Worm (Caenorhabditis elegans) whole organism, L3 larva: Measurements from ENCODE around the gene str-85.
A peak's percentile ranks its signal among the peaks of the same experiment; 100 is the strongest.

Source experiments
- ZK546.5 ChIP-seq: sonication (generic microtip); optimal IDR thresholded peaks from 2 replicates; lab custom pipeline; 2017; ENCODE audit warnings: missing biosample characterization, missing genetic modification characterization
- aly-2 ChIP-seq: fragments of 150-350 bp; optimal IDR thresholded peaks from 2 replicates; lab custom pipeline; 2014; ENCODE audit warnings: missing biosample characterization, missing genetic modification characterization
- ama-1 ChIP-seq: fragments of 150-350 bp; optimal IDR thresholded peaks from 2 replicates; lab custom pipeline; 2018
- ceh-16 ChIP-seq: sonication (generic microtip); optimal IDR thresholded peaks from 2 replicates; lab custom pipeline; 2017; ENCODE audit warnings: missing biosample characterization, missing genetic modification characterization
- ceh-28 ChIP-seq: fragments of 150-350 bp; optimal IDR thresholded peaks from 2 replicates; lab custom pipeline; 2014; ENCODE audit warnings: missing biosample characterization, missing genetic modification reagents, missing genetic modification characterization
- ceh-82 ChIP-seq: fragments of 150-350 bp; optimal IDR thresholded peaks from 2 replicates; lab custom pipeline; 2014; ENCODE audit warnings: missing biosample characterization, missing genetic modification characterization
- ceh-9 ChIP-seq: sonication (generic microtip); optimal IDR thresholded peaks from 2 replicates; lab custom pipeline; 2018; ENCODE audit warnings: missing biosample characterization, missing genetic modification characterization
- daf-12 ChIP-seq: fragments of 150-350 bp; optimal IDR thresholded peaks from 2 replicates; lab custom pipeline; 2014; ENCODE audit warnings: missing biosample characterization, missing genetic modification reagents, missing genetic modification characterization
- egl-27 ChIP-seq: sonication (generic microtip); optimal IDR thresholded peaks from 4 replicates; lab custom pipeline; 2017; ENCODE audit warnings: missing biosample characterization, missing genetic modification reagents, missing genetic modification characterization
- egl-5 ChIP-seq: fragments of 150-350 bp; optimal IDR thresholded peaks from 2 replicates; lab custom pipeline; 2017; ENCODE audit warnings: missing biosample characterization, missing genetic modification reagents, missing genetic modification characterization, inconsistent platforms
- elt-1 ChIP-seq: fragments of 150-350 bp; optimal IDR thresholded peaks from 2 replicates; lab custom pipeline; 2014; ENCODE audit warnings: missing biosample characterization, missing genetic modification characterization
- elt-2 ChIP-seq: sonication (generic microtip); optimal IDR thresholded peaks from 2 replicates; lab custom pipeline; 2016; ENCODE audit warnings: missing genetic modification reagents, mild to moderate bottlenecking, missing genetic modification characterization, missing compliant biosample characterization
- elt-3 ChIP-seq, 3 experiments: fragments of 150-350 bp in 1 of 3; sonication (generic microtip) in 2 of 3; optimal IDR thresholded peaks; 2 replicates in 2 of 3; 4 replicates in 1 of 3; lab custom pipeline; 2014 to 2017; ENCODE audit warnings: missing biosample characterization in 3 of 3, missing genetic modification characterization in 3 of 3
- eor-1 ChIP-seq, 2 experiments: fragments of 150-350 bp; optimal IDR thresholded peaks; 2 replicates each; lab custom pipeline; 2014 to 2018; ENCODE audit warnings: missing biosample characterization in 2 of 2, missing genetic modification characterization in 2 of 2
- fkh-2 ChIP-seq: fragments of 150-350 bp; optimal IDR thresholded peaks from 2 replicates; lab custom pipeline; 2014; ENCODE audit warnings: missing biosample characterization, missing genetic modification reagents, missing genetic modification characterization
- fos-1 ChIP-seq: fragments of 150-350 bp; optimal IDR thresholded peaks from 2 replicates; lab custom pipeline; 2014; ENCODE audit warnings: missing biosample characterization, missing genetic modification characterization
- hmg-11 ChIP-seq: sonication (generic microtip); optimal IDR thresholded peaks from 2 replicates; lab custom pipeline; 2016; ENCODE audit warnings: missing genetic modification characterization, missing compliant biosample characterization
- lin-15B ChIP-seq: fragments of 150-350 bp; optimal IDR thresholded peaks from 2 replicates; lab custom pipeline; 2014; ENCODE audit warnings: missing biosample characterization, missing genetic modification characterization
- lin-39 ChIP-seq: fragments of 150-350 bp; optimal IDR thresholded peaks from 2 replicates; lab custom pipeline; 2018; ENCODE audit warnings: missing biosample characterization, missing genetic modification reagents, missing genetic modification characterization
- lsy-12 ChIP-seq: sonication (generic microtip); optimal IDR thresholded peaks from 2 replicates; lab custom pipeline; 2016; ENCODE audit warnings: mild to moderate bottlenecking, missing genetic modification characterization, missing compliant biosample characterization
- mdl-1 ChIP-seq: fragments of 150-350 bp; optimal IDR thresholded peaks from 2 replicates; lab custom pipeline; 2014; ENCODE audit warnings: missing biosample characterization, missing genetic modification characterization
- mml-1 ChIP-seq: fragments of 150-350 bp; sonication (generic microtip); optimal IDR thresholded peaks from 3 replicates; lab custom pipeline; 2014; ENCODE audit warnings: missing biosample characterization, missing genetic modification characterization
- nhr-11 ChIP-seq: fragments of 150-350 bp; optimal IDR thresholded peaks from 2 replicates; lab custom pipeline; 2014; ENCODE audit warnings: missing biosample characterization, missing genetic modification characterization
- nhr-12 ChIP-seq: fragments of 150-350 bp; optimal IDR thresholded peaks from 2 replicates; lab custom pipeline; 2014; ENCODE audit warnings: missing biosample characterization, missing genetic modification characterization
- nhr-23 ChIP-seq: fragments of 150-350 bp; optimal IDR thresholded peaks from 2 replicates; lab custom pipeline; 2014; ENCODE audit warnings: missing biosample characterization, missing genetic modification reagents, missing genetic modification characterization
- nhr-237 ChIP-seq: fragments of 150-350 bp; optimal IDR thresholded peaks from 2 replicates; lab custom pipeline; 2014; ENCODE audit warnings: missing biosample characterization, missing genetic modification characterization
- nhr-25 ChIP-seq: sonication (generic microtip); optimal IDR thresholded peaks from 2 replicates; lab custom pipeline; 2017; ENCODE audit warnings: missing biosample characterization, missing genetic modification characterization
- nhr-28 ChIP-seq: fragments of 150-350 bp; optimal IDR thresholded peaks from 2 replicates; lab custom pipeline; 2014; ENCODE audit warnings: missing biosample characterization, missing genetic modification characterization
- nhr-67 ChIP-seq: fragments of 150-350 bp; optimal IDR thresholded peaks from 2 replicates; lab custom pipeline; 2014; ENCODE audit warnings: missing biosample characterization, missing genetic modification characterization
- nhr-76 ChIP-seq: fragments of 150-350 bp; sonication (generic microtip); optimal IDR thresholded peaks from 5 replicates; lab custom pipeline; 2014; ENCODE audit warnings: missing biosample characterization, missing genetic modification characterization
- nhr-77 ChIP-seq: fragments of 150-350 bp; optimal IDR thresholded peaks from 2 replicates; lab custom pipeline; 2014; ENCODE audit warnings: missing biosample characterization, missing genetic modification characterization
- pha-4 ChIP-seq: fragments of 150-350 bp; optimal IDR thresholded peaks from 2 replicates; lab custom pipeline; 2014; ENCODE audit warnings: missing biosample characterization, missing genetic modification reagents, missing genetic modification characterization
- pqm-1 ChIP-seq: fragments of 150-350 bp; optimal IDR thresholded peaks from 2 replicates; lab custom pipeline; 2017; ENCODE audit warnings: missing biosample characterization, missing genetic modification characterization, inconsistent platforms
- skn-1 ChIP-seq: fragments of 150-350 bp; optimal IDR thresholded peaks from 2 replicates; lab custom pipeline; 2014; ENCODE audit warnings: missing biosample characterization, missing genetic modification characterization
- snpc-4 ChIP-seq: fragments of 150-350 bp; optimal IDR thresholded peaks from 2 replicates; lab custom pipeline; 2014; ENCODE audit warnings: missing biosample characterization, missing genetic modification characterization
- tbx-2 ChIP-seq: sonication (generic microtip); optimal IDR thresholded peaks from 2 replicates; lab custom pipeline; 2016; ENCODE audit warnings: mild to moderate bottlenecking, missing genetic modification characterization, missing compliant biosample characterization
- unc-39 ChIP-seq: sonication (generic microtip); optimal IDR thresholded peaks from 4 replicates; lab custom pipeline; 2017; ENCODE audit warnings: missing biosample characterization, missing genetic modification characterization
- unc-62 ChIP-seq: fragments of 150-350 bp; sonication (generic microtip); optimal IDR thresholded peaks from 4 replicates; lab custom pipeline; 2014; ENCODE audit warnings: missing biosample characterization, missing genetic modification reagents, missing genetic modification characterization
- zag-1 ChIP-seq: fragments of 150-350 bp; optimal IDR thresholded peaks from 2 replicates; lab custom pipeline; 2014; ENCODE audit warnings: missing biosample characterization, missing genetic modification characterization
- ztf-11 ChIP-seq: fragments of 150-350 bp; optimal IDR thresholded peaks from 2 replicates; lab custom pipeline; 2014; ENCODE audit warnings: missing biosample characterization, missing genetic modification characterization
- ztf-4 ChIP-seq: fragments of 150-350 bp; optimal IDR thresholded peaks from 2 replicates; lab custom pipeline; 2014; ENCODE audit warnings: missing biosample characterization, missing genetic modification characterization

Gene str-85

ce11 chrV:8984783-8985182 is 857 bp downstream of the str-85 start:
- no peak for TF ChIP-seq pha-4
- no peak for TF ChIP-seq eor-1 (tag; optimal IDR thresholded peaks at IDR 0.05; lab: Kevin White, UChicago)
- TF ChIP-seq nhr-77 = no peak
- TF ChIP-seq daf-12 (tag; lab: Kevin White, UChicago) = no peak
- TF ChIP-seq nhr-28 = no peak
- TF ChIP-seq lsy-12 (tag; lab: Kevin White, UChicago) = no peak
- TF ChIP-seq elt-3 (tag; optimal IDR thresholded peaks at IDR 0.05; lab: Kevin White, UChicago) = no peak
- TF ChIP-seq ceh-16 (tag; lab: Kevin White, UChicago) = no peak
- no peak for TF ChIP-seq nhr-23 (tag; lab: Kevin White, UChicago)
- no peak for TF ChIP-seq ZK546.5
- TF ChIP-seq egl-27 = no peak
- no peak for TF ChIP-seq ceh-28 (tag; lab: Kevin White, UChicago)
- TF ChIP-seq nhr-12 = no peak
- no peak for TF ChIP-seq ztf-11 (tag; lab: Kevin White, UChicago)
- no peak for TF ChIP-seq unc-62
- TF ChIP-seq lin-15B (tag; lab: Kevin White, UChicago) = no peak
- TF ChIP-seq, all 47 proteins: peak for 0

ce11 chrV:8983604-8984003 is 2.0 kb downstream of the str-85 start, which contains the start of gene str-86:
Gene str-86 (minus strand): TSS chrV:8983704.
- no peak for TF ChIP-seq lin-39
- no peak for TF ChIP-seq ama-1 (lab: Kevin White, UChicago)
- TF ChIP-seq nhr-11 (tag; lab: Kevin White, UChicago) = no peak

ce11 chrV:8980845-8981244 is 4.8 kb downstream of the str-85 start, which contains the start of gene str-84:
Gene str-84 (minus strand): TSS chrV:8980945.
- TF ChIP-seq mdl-1 (tag; lab: Kevin White, UChicago) (no peak), nhr-12 (no peak), hmg-11 (no peak), nhr-67 (tag; lab: Kevin White, UChicago) (no peak), snpc-4 (no peak), ama-1 (lab: Kevin White, UChicago) (no peak), skn-1 (tag; lab: Kevin White, UChicago) (no peak), lin-15B (tag; lab: Kevin White, UChicago) (no peak), unc-62 (no peak), elt-3 (tag; optimal IDR thresholded peaks at IDR 0.05; lab: Kevin White, UChicago) (no peak)

ce11 chrV:8977895-8978294 is 7.7 kb downstream of the str-85 start:
- TF ChIP-seq daf-12 (tag; lab: Kevin White, UChicago) (no peak), elt-2 (tag; lab: Kevin White, UChicago) (peak; percentile 4), ama-1 (lab: Kevin White, UChicago) (no peak), tbx-2 (tag; lab: Kevin White, UChicago) (no peak), nhr-67 (tag; lab: Kevin White, UChicago) (no peak), snpc-4 (no peak), nhr-23 (tag; lab: Kevin White, UChicago) (no peak), nhr-237 (tag; lab: Kevin White, UChicago) (no peak), ZK546.5 (no peak), nhr-28 (no peak), pqm-1 (tag; lab: Kevin White, UChicago) (peak; percentile 55), egl-5 (tag; lab: Kevin White, UChicago) (no peak), nhr-76 (tag; lab: Kevin White, UChicago) (no peak), fos-1 (no peak)

ce11 chrV:8974889-8975422 is 10.7 kb downstream of the str-85 start, which contains the start of gene nhr-143:
Gene nhr-143 (minus strand): TSS chrV:8974939.
- TF ChIP-seq pha-4 (peak; percentile 20), elt-2 (tag; lab: Kevin White, UChicago) (peak; percentile 55), pqm-1 (tag; lab: Kevin White, UChicago) (peak; percentile 56), nhr-11 (tag; lab: Kevin White, UChicago) (no peak), ceh-82 (tag; lab: Kevin White, UChicago) (no peak), snpc-4 (no peak), ceh-16 (tag; lab: Kevin White, UChicago) (no peak), skn-1 (tag; lab: Kevin White, UChicago) (no peak), zag-1 (tag; lab: Kevin White, UChicago) (no peak), tbx-2 (tag; lab: Kevin White, UChicago) (no peak), nhr-77 (no peak), elt-3 (tag; optimal IDR thresholded peaks at IDR 0.05; lab: Kevin White, UChicago) (no peak), daf-12 (tag; lab: Kevin White, UChicago) (no peak), unc-39 (no peak), ama-1 (lab: Kevin White, UChicago) (no peak), lsy-12 (tag; lab: Kevin White, UChicago) (no peak), fkh-2 (no peak), nhr-67 (tag; lab: Kevin White, UChicago) (no peak), egl-5 (tag; lab: Kevin White, UChicago) (no peak), nhr-12 (no peak), ztf-4 (tag; lab: Kevin White, UChicago) (no peak), elt-1 (tag; lab: Kevin White, UChicago) (no peak), nhr-76 (tag; lab: Kevin White, UChicago) (no peak), fos-1 (no peak), nhr-28 (no peak), nhr-25 (tag; lab: Kevin White, UChicago) (peak; percentile 31), aly-2 (tag; lab: Kevin White, UChicago) (no peak), lin-15B (tag; lab: Kevin White, UChicago) (no peak), eor-1 (tag; optimal IDR thresholded peaks at IDR 0.05; lab: Kevin White, UChicago) (no peak), mdl-1 (tag; lab: Kevin White, UChicago) (no peak), ztf-11 (tag; lab: Kevin White, UChicago) (no peak), egl-27 (no peak), ceh-9 (tag; lab: Kevin White, UChicago) (no peak), mml-1 (tag; lab: Kevin White, UChicago) (no peak), ceh-28 (tag; lab: Kevin White, UChicago) (peak; percentile 11)
